Worm (Caenorhabditis elegans) whole organism, L4/young adult: ENCODE measurements around the gene C35D10.3.

Experiments used
- W03F9.2 ChIP-seq: fragments of 150-350 bp; optimal IDR thresholded peaks from 2 replicates; lab custom pipeline; 2014; ENCODE audit warnings: missing biosample characterization, missing genetic modification characterization
- him-1 ChIP-seq: sonication (generic microtip); optimal IDR thresholded peaks from 2 replicates; lab custom pipeline; 2016; ENCODE audit warnings: missing genotype, missing genetic modification reagents, missing genetic modification characterization, missing compliant biosample characterization

ce11 chrIII:4910956-4911355 lies 42.2 kb downstream of the C35D10.3 start, which contains the start of gene F26F4.2:
- TF ChIP-seq him-1 (tag; lab: Kevin White, UChicago) (no peak), W03F9.2 (tag; lab: Kevin White, UChicago) (no peak)
